Worm (Caenorhabditis elegans): Measurements from ENCODE around the gene C17B7.3.

Gene C17B7.3

DNA sequence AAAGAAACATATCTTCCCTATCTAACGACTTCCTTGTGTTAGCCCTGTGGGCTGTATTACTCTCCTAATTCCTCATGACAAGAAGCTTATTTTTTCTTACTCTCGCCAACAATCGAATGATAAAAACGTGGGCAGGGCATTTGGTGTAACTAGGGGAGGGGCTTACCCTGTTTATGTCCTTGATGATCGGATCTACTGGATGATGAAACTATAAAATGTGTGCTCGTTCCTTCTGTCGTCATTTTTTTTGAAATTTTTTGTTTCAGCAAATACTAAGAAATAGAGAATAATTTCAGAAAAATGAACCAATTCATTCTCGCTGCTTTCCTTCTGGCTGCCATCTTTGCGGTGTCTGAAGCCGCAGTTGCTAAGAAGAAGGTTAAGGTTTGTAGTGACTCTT, at the start of gene C17B7.3:
C17B7.3 (plus strand) TSS at position 301 of the 400 bp plus-strand sequence.
- TF ChIP-seq F49E8.2 (tag; optimal IDR thresholded peaks at IDR 0.05; ENCODE audit: borderline replicate concordance) (no peak), nhr-11 (tag; optimal IDR thresholded peaks at IDR 0.05) (no peak), ztf-11 (tag; optimal IDR thresholded peaks at IDR 0.05) (no peak)

DNA sequence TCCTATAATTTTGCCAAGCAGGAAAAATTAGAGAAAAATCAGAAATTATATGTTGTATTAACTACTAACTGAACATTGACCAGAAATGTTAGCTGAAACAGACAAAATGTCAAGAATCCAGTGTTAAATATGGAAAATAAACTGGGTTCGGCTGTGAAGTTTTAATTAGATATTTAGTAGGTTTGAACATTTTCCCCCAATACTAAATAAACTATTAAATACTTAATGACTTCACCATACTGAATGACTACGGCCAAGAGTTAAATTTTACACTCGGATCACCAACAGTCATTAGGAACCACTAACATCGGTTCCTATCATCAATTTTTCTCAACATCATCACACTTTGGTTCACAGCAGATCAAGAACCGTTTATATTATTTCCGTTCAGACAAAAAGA, 47.2 kb upstream of the C17B7.3 start:
- no peak for TF ChIP-seq nhr-41 (GFP tag; IDR thresholded peaks at IDR 0.05)
- no peak for TF ChIP-seq Y48G9A.11 (GFP tag; IDR thresholded peaks at IDR 0.05)
- TF ChIP-seq nhr-76 (tag; optimal IDR thresholded peaks at IDR 0.05), result no peak
- TF ChIP-seq tag-97 (GFP tag; IDR thresholded peaks at IDR 0.05), result no peak
- peak in 1 of 2 experiments; percentile 94 for TF ChIP-seq unc-62 (GFP tag; optimal IDR thresholded peaks at IDR 0.05 in 1 of 2)
- TF ChIP-seq unc-62 (tag; optimal IDR thresholded peaks at IDR 0.05), result no peak
- TF ChIP-seq lin-13 (GFP tag; optimal IDR thresholded peaks at IDR 0.05), result no peak
- TF ChIP-seq ceh-32 (tag; optimal IDR thresholded peaks at IDR 0.05; ENCODE audit: poor library complexity), result no peak
- TF ChIP-seq mdl-1 (tag; optimal IDR thresholded peaks at IDR 0.05), result no peak
- TF ChIP-seq lim-7 (GFP tag; IDR thresholded peaks at IDR 0.05), result no peak

DNA sequence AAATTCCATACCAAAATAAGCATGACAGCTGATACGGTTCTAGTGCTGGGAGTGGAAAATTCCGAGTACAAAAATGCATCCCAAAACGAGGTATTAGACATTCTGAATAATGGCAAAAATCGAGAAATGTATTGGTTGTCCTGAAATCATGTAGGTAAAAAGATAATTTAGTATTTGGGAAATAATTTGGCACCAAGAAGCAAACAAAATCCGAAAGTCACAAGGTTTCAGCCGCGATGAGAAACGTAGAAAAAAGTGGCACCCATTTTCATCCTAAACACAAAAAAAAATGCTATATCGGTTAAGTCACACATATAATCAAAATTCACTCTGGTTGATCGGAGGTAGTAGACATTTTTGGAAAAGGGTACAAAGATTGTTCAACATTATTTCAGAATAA, 44.8 kb upstream of the C17B7.3 start, which contains the start of gene srx-122:
srx-122 (minus strand) TSS at position 101 of the 400 bp plus-strand sequence.
- TF ChIP-seq saeg-2 (GFP tag; IDR thresholded peaks at IDR 0.05) (no peak), duxl-1 (tag; optimal IDR thresholded peaks at IDR 0.05; ENCODE audit: poor library complexity) (no peak), lin-13 (GFP tag; optimal IDR thresholded peaks at IDR 0.05) (no peak), arid-1 (GFP tag; conservative IDR thresholded peaks at IDR 0.05) (no peak)

DNA sequence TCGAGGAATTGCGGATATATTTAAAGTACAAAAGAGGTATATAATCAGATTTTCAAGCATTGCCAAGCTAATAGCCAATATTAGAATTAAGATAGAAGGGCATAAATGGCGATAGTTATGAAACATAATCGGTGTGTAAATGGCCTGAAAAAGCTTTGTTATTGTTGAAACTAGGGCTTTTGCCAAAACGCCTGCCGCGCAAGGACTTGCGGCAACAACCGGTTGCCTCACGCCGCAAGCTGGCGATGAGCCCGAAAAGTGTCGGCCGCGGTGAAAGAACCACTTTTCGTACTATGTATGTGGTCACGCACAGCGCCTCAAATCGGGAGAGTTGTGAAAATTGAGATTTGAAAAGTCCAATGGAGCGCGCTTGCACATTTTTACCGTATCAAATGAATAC, 43.2 kb upstream of the C17B7.3 start:
- no peak for TF ChIP-seq dmd-8 (GFP tag; IDR thresholded peaks at IDR 0.05)
- no peak for TF ChIP-seq ceh-82 (tag; optimal IDR thresholded peaks at IDR 0.05)
- TF ChIP-seq madf-9 (GFP tag; conservative IDR thresholded peaks at IDR 0.05), result no peak
- TF ChIP-seq madf-5 (GFP tag; IDR thresholded peaks at IDR 0.05), result peak in 1 of 2 experiments; percentile 70; a peak in 1 of 4 replicates
- no peak for TF ChIP-seq egl-27 (tag; optimal IDR thresholded peaks at IDR 0.05)
- no peak for TF ChIP-seq nhr-42 (GFP tag; IDR thresholded peaks at IDR 0.05)
- TF ChIP-seq Y48G9A.11 (GFP tag; IDR thresholded peaks at IDR 0.05), result no peak

DNA sequence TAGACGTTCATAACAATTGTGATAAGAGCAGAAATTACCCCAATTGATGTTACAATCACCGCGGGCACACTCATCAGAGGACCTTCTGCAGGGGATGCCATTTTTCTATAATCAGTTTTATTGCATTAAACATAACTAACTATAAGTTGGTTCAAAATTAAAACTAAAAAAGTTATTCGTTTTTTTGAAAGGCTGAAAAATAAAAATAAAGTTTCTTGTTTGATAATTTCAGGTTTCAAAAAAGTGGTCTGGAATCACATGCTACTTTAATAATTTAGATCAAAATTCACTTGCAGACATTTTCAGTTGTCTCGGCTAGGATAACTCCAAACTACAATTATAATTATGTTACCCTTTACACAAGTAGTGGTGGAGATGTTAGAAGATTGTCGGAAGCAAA, 40.7 kb upstream of the C17B7.3 start, which contains the start of gene srbc-1:
srbc-1 (minus strand) TSS at position 101 of the 400 bp plus-strand sequence.
- TF ChIP-seq aha-1 (tag), result peak; percentile 2
- TF ChIP-seq F44E2.7 (GFP tag; IDR thresholded peaks at IDR 0.05), result no peak

DNA sequence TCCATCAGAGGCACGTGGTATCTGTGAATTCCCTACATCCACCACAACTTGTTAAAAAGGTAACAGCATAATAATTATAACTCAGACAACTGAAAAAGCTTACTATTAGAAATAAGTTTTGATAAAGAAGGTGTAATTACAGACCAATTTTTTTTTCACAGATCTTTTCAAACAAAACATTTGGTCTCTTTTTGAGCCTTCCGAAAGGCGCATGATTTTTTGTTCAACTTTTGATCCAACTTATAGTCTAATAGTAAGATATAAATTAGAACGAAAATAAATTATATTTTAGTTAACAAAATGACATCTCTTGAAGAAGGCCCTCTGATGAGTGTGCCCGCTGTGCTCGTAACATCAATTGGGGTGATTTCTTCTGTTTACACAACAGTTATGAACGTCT, 34.4 kb upstream of the C17B7.3 start, which contains the start of gene srbc-3:
srbc-3 (plus strand) TSS at position 301 of the 400 bp plus-strand sequence.
- peak in 1 of 2 experiments; percentile 67 for TF ChIP-seq unc-62 (GFP tag; optimal IDR thresholded peaks at IDR 0.05 in 1 of 2)
- TF ChIP-seq unc-62 (tag; optimal IDR thresholded peaks at IDR 0.05), result no peak
- no peak for TF ChIP-seq attf-4 (tag; optimal IDR thresholded peaks at IDR 0.05)
- TF ChIP-seq mes-2 (tag; optimal IDR thresholded peaks at IDR 0.05; ENCODE audit: poor library complexity, severe bottlenecking), result no peak

DNA sequence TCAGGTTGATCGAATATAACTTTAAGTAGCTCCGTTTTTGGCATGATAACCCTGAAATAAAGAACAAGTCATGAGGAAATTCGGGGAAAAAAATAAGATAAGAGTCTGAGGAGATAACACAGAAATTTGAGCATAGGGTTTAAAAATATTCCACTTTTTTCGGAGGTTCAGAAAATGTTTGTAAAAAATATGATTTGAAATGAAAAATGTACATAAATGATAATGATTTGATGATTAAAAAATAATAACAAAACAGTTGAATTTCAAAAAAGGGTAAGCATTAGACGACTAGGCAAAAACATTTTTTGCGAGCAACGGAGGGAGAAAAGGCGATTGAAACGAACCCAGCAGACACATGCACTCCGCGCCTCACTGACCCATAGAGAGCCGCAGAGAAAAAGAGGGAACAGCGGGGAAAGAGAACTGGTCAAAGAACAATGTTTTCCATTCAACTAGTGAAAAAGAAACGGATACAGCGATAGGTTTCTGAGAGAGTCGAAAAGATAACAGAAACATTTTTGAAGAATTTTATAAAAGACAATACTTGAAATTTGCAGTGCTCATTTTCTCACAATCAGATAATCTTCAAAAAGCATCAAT, 30.4 kb upstream of the C17B7.3 start, which contains the start of gene arrd-18:
arrd-18 (minus strand) TSS at position 51 of the 600 bp plus-strand sequence.
- no peak for TF ChIP-seq zfp-2 (tag; optimal IDR thresholded peaks at IDR 0.05)
- no peak for TF ChIP-seq nhr-10 (tag; optimal IDR thresholded peaks at IDR 0.05)
- no peak for TF ChIP-seq dmd-8 (GFP tag; IDR thresholded peaks at IDR 0.05)
- TF ChIP-seq nhr-28 (tag; optimal IDR thresholded peaks at IDR 0.05), result peak; percentile 56
- TF ChIP-seq ztf-7 (tag; optimal IDR thresholded peaks at IDR 0.05), result no peak
- peak; percentile 34 for TF ChIP-seq mxl-3 (GFP tag; optimal IDR thresholded peaks at IDR 0.05)
- peak; percentile 4 for TF ChIP-seq nhr-11 (tag; optimal IDR thresholded peaks at IDR 0.05)
- TF ChIP-seq zfp-3 (GFP tag; conservative IDR thresholded peaks at IDR 0.05), result no peak
- TF ChIP-seq tra-1 (GFP tag; IDR thresholded peaks at IDR 0.05), result 0 out of 2 replicates have a peak, but pooled peaks have one; percentile 10
- TF ChIP-seq mxl-2 (GFP tag; conservative IDR thresholded peaks at IDR 0.05), result no peak
- TF ChIP-seq hlh-11 (tag; optimal IDR thresholded peaks at IDR 0.05), result peak; percentile 73
- peak; percentile 70 for TF ChIP-seq nhr-48 (tag; optimal IDR thresholded peaks at IDR 0.05)
- peak in 1 of 2 experiments; percentile 56 for TF ChIP-seq unc-62 (GFP tag; optimal IDR thresholded peaks at IDR 0.05 in 1 of 2)
- no peak for TF ChIP-seq unc-62 (tag; optimal IDR thresholded peaks at IDR 0.05)
- TF ChIP-seq ctbp-1 (GFP tag; IDR thresholded peaks at IDR 0.05), result peak; percentile 59
- TF ChIP-seq nhr-77 (tag; optimal IDR thresholded peaks at IDR 0.05), result peak; percentile 43
- TF ChIP-seq attf-4 (tag; optimal IDR thresholded peaks at IDR 0.05), result no peak
- peak; percentile 78 for TF ChIP-seq aha-1 (tag)
- peak in 1 of 2 experiments; percentile 51 for TF ChIP-seq mdl-1 (tag; optimal IDR thresholded peaks at IDR 0.05)
- peak; percentile 18; the same call in 1 of the 2 replicates for TF ChIP-seq php-3 (GFP tag; IDR thresholded peaks at IDR 0.05)

Data from whole organism, L4 larva.